Fruit fly (Drosophila melanogaster): ENCODE data around the gene CG8813.

The CG8813 gene

dm6 chr2L:2908440-2909154 lies 39.1 kb downstream of the CG8813 start (continued):
- TF ChIP-seq Stat92E (GFP tag; optimal IDR thresholded peaks at IDR 0.05) (no peak), ken (GFP tag; IDR thresholded peaks at IDR 0.05) (no peak), Six4 (GFP tag; optimal IDR thresholded peaks at IDR 0.05) (no peak), CG2199 (GFP tag; IDR thresholded peaks at IDR 0.05) (peak; percentile 78; the same call in 2 of the 3 replicates), Nf-YC (tag; optimal IDR thresholded peaks at IDR 0.05) (no peak), stc (GFP tag; IDR thresholded peaks at IDR 0.05) (no peak), sr (GFP tag; IDR thresholded peaks at IDR 0.05) (no peak), crc (GFP tag; optimal IDR thresholded peaks at IDR 0.05) (no peak), CG1529 (GFP tag; optimal IDR thresholded peaks at IDR 0.05) (no peak), sc (optimal IDR thresholded peaks at IDR 0.05) (no peak), sc (GFP tag; optimal IDR thresholded peaks at IDR 0.05) (no peak), amos (GFP tag; IDR thresholded peaks at IDR 0.05; ENCODE audit: partially characterized antibody) (no peak), ftz-f1 (GFP tag; optimal IDR thresholded peaks at IDR 0.05) (peak; percentile 73), Lpt (GFP tag; optimal IDR thresholded peaks at IDR 0.05) (no peak), kni (GFP tag; optimal IDR thresholded peaks at IDR 0.05) (peak; percentile 73), chif (GFP tag; optimal IDR thresholded peaks at IDR 0.05) (no peak), CG7928 (GFP tag; optimal IDR thresholded peaks at IDR 0.05) (no peak), pros (GFP tag; optimal IDR thresholded peaks at IDR 0.05) (peak; percentile 56), gfzf (GFP tag; optimal IDR thresholded peaks at IDR 0.05) (no peak), B-H1 (GFP tag; IDR thresholded peaks at IDR 0.05) (no peak), danr (GFP tag; IDR thresholded peaks at IDR 0.05) (no peak), Sin3A (optimal IDR thresholded peaks at IDR 0.05) (no peak), CG11085 (GFP tag; IDR thresholded peaks at IDR 0.05) (no peak), CG14860 (GFP tag; IDR thresholded peaks at IDR 0.05; ENCODE audit: partially characterized antibody) (no peak), lbe (GFP tag; optimal IDR thresholded peaks at IDR 0.05) (no peak), Dll (GFP tag; IDR thresholded peaks at IDR 0.05; ENCODE audit: partially characterized antibody) (no peak), CG17361 (GFP tag; IDR thresholded peaks at IDR 0.05) (no peak), pnt (GFP tag; optimal IDR thresholded peaks at IDR 0.05) (no peak), gcm (GFP tag; optimal IDR thresholded peaks at IDR 0.05) (no peak), CG8924 (tag; optimal IDR thresholded peaks at IDR 0.05) (no peak), Vsx1 (GFP tag; optimal IDR thresholded peaks at IDR 0.05) (peak; percentile 66), CG6765 (GFP tag; optimal IDR thresholded peaks at IDR 0.05) (no peak), Deaf1 (tag; optimal IDR thresholded peaks at IDR 0.05) (peak; percentile 51), CG16815 (GFP tag; optimal IDR thresholded peaks at IDR 0.05) (no peak), CG15601 (tag; optimal IDR thresholded peaks at IDR 0.05) (no peak), CG13775 (GFP tag; optimal IDR thresholded peaks at IDR 0.05) (no peak), CG6689 (GFP tag; IDR thresholded peaks at IDR 0.05) (no peak), CG5245 (GFP tag; optimal IDR thresholded peaks at IDR 0.05) (no peak), CG3995 (GFP tag; optimal IDR thresholded peaks at IDR 0.05) (no peak), bab2 (GFP tag; optimal IDR thresholded peaks at IDR 0.05) (no peak), run (tag; optimal IDR thresholded peaks at IDR 0.05) (no peak), Blimp-1 (GFP tag; optimal IDR thresholded peaks at IDR 0.05) (peak; percentile 63), Hr78 (GFP tag; optimal IDR thresholded peaks at IDR 0.05) (peak in 1 of 2 experiments; percentile 39), Gug (GFP tag; IDR thresholded peaks at IDR 0.05) (no peak), chinmo (GFP tag; IDR thresholded peaks at IDR 0.05; ENCODE audit: partially characterized antibody) (0 out of 4 replicates have a peak, but pooled peaks have one; percentile 67), Fer3 (tag; optimal IDR thresholded peaks at IDR 0.05) (no peak), dpn (GFP tag; optimal IDR thresholded peaks at IDR 0.05) (no peak), lola (GFP tag; optimal IDR thresholded peaks at IDR 0.05) (no peak), slbo (GFP tag; IDR thresholded peaks at IDR 0.05) (no peak), E2f2 (GFP tag; IDR thresholded peaks at IDR 0.05) (peak; percentile 18; the same call in 1 of the 2 replicates)
